Worm (Caenorhabditis elegans): ENCODE results near the gene Y57A10B.7.

Y57A10B.7 gene

ce11 chrII:12397656-12398055 lies 4.1 kb upstream of the Y57A10B.7 start, which contains the start of gene F57G9.7:
TSS of gene F57G9.7 (minus strand) at chrII:12397756.
- TF ChIP-seq nhr-76 (tag; optimal IDR thresholded peaks at IDR 0.05), result no peak
- TF ChIP-seq nhr-28 (tag; optimal IDR thresholded peaks at IDR 0.05), result no peak
- no peak for TF ChIP-seq tbx-8 (GFP tag; optimal IDR thresholded peaks at IDR 0.05)
- TF ChIP-seq ham-2 (GFP tag; optimal IDR thresholded peaks at IDR 0.05), result no peak
- TF ChIP-seq nhr-2 (tag; optimal IDR thresholded peaks at IDR 0.05), result no peak
- TF ChIP-seq zip-8 (tag; optimal IDR thresholded peaks at IDR 0.05), result no peak
- no peak for TF ChIP-seq ces-1 (GFP tag; optimal IDR thresholded peaks at IDR 0.05)
- no peak for TF ChIP-seq lin-32 (GFP tag; optimal IDR thresholded peaks at IDR 0.05)
- TF ChIP-seq snpc-4 (tag; optimal IDR thresholded peaks at IDR 0.05), result no peak
- no peak for TF ChIP-seq blmp-1 (tag; optimal IDR thresholded peaks at IDR 0.05)
- no peak for TF ChIP-seq pha-4 (tag; optimal IDR thresholded peaks at IDR 0.05)
- no peak for TF ChIP-seq M03D4.4 (tag; optimal IDR thresholded peaks at IDR 0.05)

ce11 chrII:12394138-12394537 lies 548 bp upstream of the Y57A10B.7 start:
- no peak for TF ChIP-seq mab-5 (tag; optimal IDR thresholded peaks at IDR 0.05)

- no peak for TF ChIP-seq ceh-39 (tag; optimal IDR thresholded peaks at IDR 0.05)
- no peak for TF ChIP-seq ceh-43 (GFP tag; optimal IDR thresholded peaks at IDR 0.05)
- no peak for TF ChIP-seq ceh-83 (GFP tag; optimal IDR thresholded peaks at IDR 0.05)
- TF ChIP-seq lsy-2 (tag; optimal IDR thresholded peaks at IDR 0.05), result no peak
- no peak for TF ChIP-seq nhr-237 (tag; optimal IDR thresholded peaks at IDR 0.05)
- no peak for TF ChIP-seq blmp-1 (tag; optimal IDR thresholded peaks at IDR 0.05)
- TF ChIP-seq pha-4 (tag; optimal IDR thresholded peaks at IDR 0.05), result no peak
- no peak for TF ChIP-seq mep-1 (tag; optimal IDR thresholded peaks at IDR 0.05)
- TF ChIP-seq lin-32 (GFP tag; optimal IDR thresholded peaks at IDR 0.05), result no peak
- TF ChIP-seq snpc-4 (tag; optimal IDR thresholded peaks at IDR 0.05), result no peak
- TF ChIP-seq sem-2 (GFP tag; optimal IDR thresholded peaks at IDR 0.05), result no peak
- TF ChIP-seq nhr-2 (tag; optimal IDR thresholded peaks at IDR 0.05), result no peak
- TF ChIP-seq zip-8 (tag; optimal IDR thresholded peaks at IDR 0.05), result no peak
Measured at ce11 chrII:12389783-12390182, 3.8 kb downstream of the Y57A10B.7 start, which contains the start of gene Y57A10B.6. TSS of gene Y57A10B.6 (plus strand) at chrII:12390083.

ce11 chrII:12387980-12388379 lies 5.6 kb downstream of the Y57A10B.7 start, which contains the start of gene sre-41:
TSS of gene sre-41 (plus strand) at chrII:12388280.
- no peak for TF ChIP-seq ham-2 (GFP tag; optimal IDR thresholded peaks at IDR 0.05)
- no peak for TF ChIP-seq hlh-1 (tag; optimal IDR thresholded peaks at IDR 0.05)
- no peak for TF ChIP-seq ces-1 (GFP tag; optimal IDR thresholded peaks at IDR 0.05)
- TF ChIP-seq mab-5 (tag; optimal IDR thresholded peaks at IDR 0.05), result no peak
- TF ChIP-seq nhr-76 (tag; optimal IDR thresholded peaks at IDR 0.05), result no peak
- TF ChIP-seq snpc-4 (tag; optimal IDR thresholded peaks at IDR 0.05), result no peak
- no peak for TF ChIP-seq zip-8 (tag; optimal IDR thresholded peaks at IDR 0.05)
- TF ChIP-seq bed-3 (GFP tag; optimal IDR thresholded peaks at IDR 0.05), result no peak
- no peak for TF ChIP-seq nhr-12 (tag; optimal IDR thresholded peaks at IDR 0.05)
- TF ChIP-seq ceh-83 (GFP tag; optimal IDR thresholded peaks at IDR 0.05), result no peak
- no peak for TF ChIP-seq ceh-43 (GFP tag; optimal IDR thresholded peaks at IDR 0.05)
- no peak for TF ChIP-seq sptf-1 (tag; optimal IDR thresholded peaks at IDR 0.05)

ce11 chrII:12387487-12387886 lies 6.1 kb downstream of the Y57A10B.7 start:
- no peak for TF ChIP-seq elt-3 (tag; optimal IDR thresholded peaks at IDR 0.05)
- no peak for TF ChIP-seq nhr-76 (tag; optimal IDR thresholded peaks at IDR 0.05)

- TF ChIP-seq M03D4.4 (tag; optimal IDR thresholded peaks at IDR 0.05) (no peak), zip-8 (tag; optimal IDR thresholded peaks at IDR 0.05) (no peak), unc-39 (tag; optimal IDR thresholded peaks at IDR 0.05) (no peak), ham-2 (GFP tag; optimal IDR thresholded peaks at IDR 0.05) (no peak), ceh-83 (GFP tag; optimal IDR thresholded peaks at IDR 0.05) (no peak)
Measured at ce11 chrII:12386781-12387180, 6.8 kb downstream of the Y57A10B.7 start, which contains the start of gene sre-42. TSS of gene sre-42 (minus strand) at chrII:12386881.

ce11 chrII:12385815-12386214 lies 7.8 kb downstream of the Y57A10B.7 start:
- TF ChIP-seq ztf-11 (tag; optimal IDR thresholded peaks at IDR 0.05), result no peak
- no peak for TF ChIP-seq zip-8 (tag; optimal IDR thresholded peaks at IDR 0.05)
- TF ChIP-seq lin-32 (GFP tag; optimal IDR thresholded peaks at IDR 0.05), result no peak
- TF ChIP-seq M03D4.4 (tag; optimal IDR thresholded peaks at IDR 0.05), result no peak
- TF ChIP-seq mab-5 (tag; optimal IDR thresholded peaks at IDR 0.05), result no peak
- no peak for TF ChIP-seq elt-3 (tag; optimal IDR thresholded peaks at IDR 0.05)
- no peak for TF ChIP-seq mls-2 (tag; optimal IDR thresholded peaks at IDR 0.05)
- TF ChIP-seq ceh-39 (tag; optimal IDR thresholded peaks at IDR 0.05), result no peak
- no peak for TF ChIP-seq nhr-2 (tag; optimal IDR thresholded peaks at IDR 0.05)
- no peak for TF ChIP-seq sem-2 (GFP tag; optimal IDR thresholded peaks at IDR 0.05)

Data from whole organism, mixed stage, embryonic.